Fruit fly (Drosophila melanogaster): ENCODE measurements around the gene CG44001.

DNA sequence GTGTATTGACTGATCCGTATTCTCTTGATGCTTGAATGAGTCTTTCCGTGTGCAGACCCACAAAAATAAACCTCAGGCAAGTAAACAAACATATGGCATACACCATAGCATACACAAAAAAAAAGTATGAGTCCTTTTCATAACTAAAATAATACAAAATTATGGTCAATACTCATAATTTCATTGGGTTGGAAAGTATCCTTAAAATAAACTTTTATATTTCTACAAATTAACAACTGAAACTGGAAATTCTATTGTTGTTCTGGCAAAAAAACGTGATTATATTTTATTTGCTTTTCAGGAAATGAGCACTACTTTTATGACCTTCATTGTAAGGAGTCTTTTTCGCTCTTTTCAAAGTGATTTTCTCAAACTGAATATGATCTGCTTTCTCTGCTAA lies 994 bp upstream of the CG44001 start:
- TF ChIP-seq CG31627 (GFP tag; optimal IDR thresholded peaks at IDR 0.05) (no peak), CG11762 (GFP tag; optimal IDR thresholded peaks at IDR 0.05; ENCODE audit: insufficient read depth) (no peak), Eip75B (GFP tag; optimal IDR thresholded peaks at IDR 0.05) (no peak), Smox (GFP tag; optimal IDR thresholded peaks at IDR 0.05) (no peak), Lpt (GFP tag; optimal IDR thresholded peaks at IDR 0.05) (no peak), CG32006 (GFP tag; optimal IDR thresholded peaks at IDR 0.05) (peak; percentile 1), Gug (GFP tag; IDR thresholded peaks at IDR 0.05) (no peak)

Measured in whole organism, prepupa.